Fruit fly (Drosophila melanogaster) whole organism, embryonic: ENCODE measurements around the gene CG42465.
A peak's percentile ranks its signal among the peaks of the same experiment; 100 is the strongest.

Source experiments
- Awh ChIP-seq: fragments of 200-800 bp; sonication (Bioruptor generic); IDR thresholded peaks from 2 replicates; pipeline ENCODE4, ENCODE4 v1.3.6; 2022; ENCODE audit warnings: missing biosample characterization, missing genetic modification characterization
- CG11398 ChIP-seq: fragments of 200-800 bp; sonication (Bioruptor generic); optimal IDR thresholded peaks from 2 replicates; lab custom pipeline; 2016; ENCODE audit warnings: missing biosample characterization, missing genetic modification characterization
- CG12155 ChIP-seq: fragments of 200-800 bp; sonication (Bioruptor generic); optimal IDR thresholded peaks from 3 replicates; lab custom pipeline; 2016; ENCODE audit warnings: missing biosample characterization, missing genetic modification characterization
- CG12769 ChIP-seq: fragments of 200-800 bp; sonication (Bioruptor generic); optimal IDR thresholded peaks from 2 replicates; lab custom pipeline; 2019; ENCODE audit warnings: missing biosample characterization, mild to moderate bottlenecking, missing genetic modification characterization, moderate library complexity
- CG13287 ChIP-seq: fragments of 200-800 bp; sonication (Bioruptor generic); IDR thresholded peaks from 2 replicates; pipeline ENCODE4 v1.3.6; 2022; ENCODE audit warnings: missing biosample characterization, missing genetic modification characterization; ENCODE audit not compliant: partially characterized antibody
- CG13296 ChIP-seq: fragments of 200-800 bp; sonication (Bioruptor generic); optimal IDR thresholded peaks from 3 replicates; lab custom pipeline; 2018; ENCODE audit warnings: missing biosample characterization, mild to moderate bottlenecking, missing genetic modification characterization
- CG1529 ChIP-seq: fragments of 200-800 bp; sonication (Bioruptor generic); optimal IDR thresholded peaks from 3 replicates; lab custom pipeline; 2018; ENCODE audit warnings: missing biosample characterization, missing genetic modification characterization
- CG1603 ChIP-seq: fragments of 200-800 bp; sonication (Bioruptor generic); optimal IDR thresholded peaks from 2 replicates; lab custom pipeline; 2019; ENCODE audit warnings: missing biosample characterization, mild to moderate bottlenecking, missing genetic modification characterization, moderate library complexity
- CG17912 ChIP-seq: fragments of 200-800 bp; sonication (Bioruptor generic); optimal IDR thresholded peaks from 2 replicates; lab custom pipeline; 2018; ENCODE audit warnings: missing biosample characterization, mild to moderate bottlenecking, missing genetic modification characterization
- CG1792 ChIP-seq: fragments of 200-800 bp; sonication (Bioruptor generic); optimal IDR thresholded peaks from 2 replicates; lab custom pipeline; 2016; ENCODE audit warnings: missing biosample characterization, missing genetic modification characterization
- CG18011 ChIP-seq: fragments of 200-800 bp; sonication (Bioruptor generic); optimal IDR thresholded peaks from 2 replicates; lab custom pipeline; 2017; ENCODE audit warnings: missing biosample characterization, missing genetic modification characterization, mild to moderate bottlenecking, moderate library complexity, missing genotype
- CG18262 ChIP-seq: fragments of 200-800 bp; optimal IDR thresholded peaks from 3 replicates; lab custom pipeline; 2019; ENCODE audit warnings: missing biosample characterization, mild to moderate bottlenecking, missing genetic modification characterization, moderate library complexity
- CG1832 ChIP-seq: fragments of 200-800 bp; sonication (Bioruptor generic); optimal IDR thresholded peaks from 2 replicates; lab custom pipeline; 2017; ENCODE audit warnings: missing biosample characterization, mild to moderate bottlenecking, missing genetic modification characterization, inconsistent platforms
- CG30403 ChIP-seq: fragments of 200-800 bp; sonication (Bioruptor generic); optimal IDR thresholded peaks from 3 replicates; lab custom pipeline; 2016; ENCODE audit warnings: missing biosample characterization, missing genetic modification characterization
- CG30431 ChIP-seq: fragments of 200-800 bp; sonication (Bioruptor generic); optimal IDR thresholded peaks from 2 replicates; lab custom pipeline; 2017; ENCODE audit warnings: missing biosample characterization, missing genetic modification characterization
- CG3847 ChIP-seq: fragments of 200-800 bp; sonication (Bioruptor generic); IDR thresholded peaks from 2 replicates; pipeline ENCODE4 v1.3.6; 2022; ENCODE audit warnings: missing biosample characterization, missing genetic modification characterization
- CG42726 ChIP-seq: fragments of 200-800 bp; sonication (Bioruptor generic); IDR thresholded peaks from 2 replicates; pipeline ENCODE4 v1.3.6; 2022; ENCODE audit warnings: missing biosample characterization, missing genetic modification characterization; ENCODE audit not compliant: partially characterized antibody
- CG6765 ChIP-seq: fragments of 200-800 bp; sonication (Bioruptor generic); optimal IDR thresholded peaks from 3 replicates; lab custom pipeline; 2017; ENCODE audit warnings: missing biosample characterization, mild to moderate bottlenecking, missing genetic modification characterization
- CG6854 ChIP-seq: fragments of 200-800 bp; sonication (Bioruptor generic); optimal IDR thresholded peaks from 3 replicates; lab custom pipeline; 2017; ENCODE audit warnings: missing biosample characterization, mild to moderate bottlenecking, missing genetic modification characterization
- D19B ChIP-seq: fragments of 200-800 bp; sonication (Bioruptor generic); optimal IDR thresholded peaks from 2 replicates; lab custom pipeline; 2017; ENCODE audit warnings: missing biosample characterization, mild to moderate bottlenecking, missing genetic modification characterization
- Deaf1 ChIP-seq: fragments of 200-800 bp; optimal IDR thresholded peaks from 3 replicates; lab custom pipeline; 2019; ENCODE audit warnings: missing biosample characterization, mild to moderate bottlenecking, missing genetic modification characterization, moderate library complexity
- Dfd ChIP-seq, 2 experiments: fragments of >200 bp; optimal IDR thresholded peaks; 2 replicates each; lab custom pipeline; 2017; ENCODE audit warnings: missing biosample characterization in 2 of 2, missing genetic modification characterization in 2 of 2
- Doc2 ChIP-seq: fragments of 200-800 bp; sonication (Bioruptor generic); IDR thresholded peaks from 2 replicates; pipeline ENCODE4 v1.3.6; 2022; ENCODE audit warnings: missing biosample characterization, missing genetic modification characterization
- E2f2 ChIP-seq: fragments of 200-800 bp; sonication (Bioruptor generic); IDR thresholded peaks from 2 replicates; pipeline ENCODE4 v1.3.6; 2022; ENCODE audit warnings: missing biosample characterization, missing genetic modification characterization
- HHEX ChIP-seq: fragments of 200-800 bp; sonication (Bioruptor generic); optimal IDR thresholded peaks from 3 replicates; lab custom pipeline; 2017; ENCODE audit warnings: missing biosample characterization, mild to moderate bottlenecking, missing genetic modification characterization, missing genetic modification reagents
- HmgD ChIP-seq: fragments of 200-800 bp; sonication (Bioruptor generic); optimal IDR thresholded peaks from 3 replicates; lab custom pipeline; 2016; ENCODE audit warnings: missing biosample characterization, missing genetic modification characterization
- NC2α ChIP-seq: fragments of 200-800 bp; sonication (Bioruptor generic); optimal IDR thresholded peaks from 2 replicates; lab custom pipeline; 2016; ENCODE audit warnings: missing biosample characterization, missing genetic modification characterization
- Pdp1 ChIP-seq, 2 experiments: fragments of 200-800 bp; sonication (Bioruptor generic); optimal IDR thresholded peaks; 3 replicates each; lab custom pipeline; 2016; ENCODE audit warnings: missing biosample characterization in 2 of 2, missing genetic modification characterization in 2 of 2, mild to moderate bottlenecking in 1 of 2, moderate library complexity in 1 of 2
- Rfx ChIP-seq: fragments of 200-800 bp; sonication (Bioruptor generic); IDR thresholded peaks from 2 replicates; pipeline ENCODE4 v1.3.6; 2022; ENCODE audit warnings: missing biosample characterization, missing genetic modification characterization
- Rx ChIP-seq: fragments of 200-800 bp; sonication (Bioruptor generic); IDR thresholded peaks from 2 replicates; pipeline ENCODE4 v1.3.6; 2022; ENCODE audit warnings: missing biosample characterization, missing genetic modification characterization
- Trl ChIP-seq, 3 experiments: fragments of >200 bp in 2 of 3; fragments of 200-800 bp in 1 of 3; sonication (Bioruptor generic) in 1 of 3; optimal IDR thresholded peaks; 2 replicates in 1 of 3; 3 replicates in 2 of 3; lab custom pipeline; 2016 to 2017; ENCODE audit warnings: missing biosample characterization in 1 of 3, missing genetic modification characterization in 1 of 3
- cato ChIP-seq: fragments of 200-800 bp; sonication (Bioruptor generic); optimal IDR thresholded peaks from 2 replicates; lab custom pipeline; 2016; ENCODE audit warnings: missing biosample characterization, missing genetic modification characterization, borderline replicate concordance
- chm ChIP-seq: fragments of 200-800 bp; sonication (Bioruptor generic); IDR thresholded peaks from 2 replicates; pipeline ENCODE4 v1.3.6; 2022; ENCODE audit warnings: missing biosample characterization, missing genetic modification characterization
- ci ChIP-seq: fragments of 200-800 bp; sonication (Bioruptor generic); IDR thresholded peaks from 3 replicates; pipeline ENCODE4 v1.3.6; 2022; ENCODE audit warnings: missing biosample characterization, missing genetic modification characterization
- disco-r ChIP-seq: fragments of 200-800 bp; sonication (Bioruptor generic); optimal IDR thresholded peaks from 2 replicates; lab custom pipeline; 2016; ENCODE audit warnings: missing biosample characterization, missing genetic modification characterization
- fu2 ChIP-seq: fragments of 200-800 bp; sonication (Bioruptor generic); optimal IDR thresholded peaks from 2 replicates; lab custom pipeline; 2016; ENCODE audit warnings: missing biosample characterization, missing genetic modification characterization
- gfzf ChIP-seq: fragments of 200-800 bp; sonication (Bioruptor generic); optimal IDR thresholded peaks from 2 replicates; lab custom pipeline; 2016; ENCODE audit warnings: missing biosample characterization, mild to moderate bottlenecking, missing genetic modification characterization, moderate library complexity
- jing ChIP-seq: fragments of 200-800 bp; sonication (Bioruptor generic); optimal IDR thresholded peaks from 2 replicates; lab custom pipeline; 2018; ENCODE audit warnings: missing biosample characterization, mild to moderate bottlenecking, missing genetic modification characterization
- kni ChIP-seq: fragments of 200-800 bp; sonication (Bioruptor generic); optimal IDR thresholded peaks from 3 replicates; lab custom pipeline; 2017; ENCODE audit warnings: mild to moderate bottlenecking, missing biosample characterization, missing genetic modification reagents, missing genetic modification characterization
- pfk ChIP-seq: fragments of 200-800 bp; sonication (Bioruptor generic); optimal IDR thresholded peaks from 2 replicates; lab custom pipeline; 2018; ENCODE audit warnings: missing biosample characterization, mild to moderate bottlenecking, missing genetic modification characterization, moderate library complexity
- phol ChIP-seq: fragments of 200-800 bp; sonication (Bioruptor generic); optimal IDR thresholded peaks from 3 replicates; lab custom pipeline; 2018; ENCODE audit warnings: missing biosample characterization, mild to moderate bottlenecking, missing genetic modification characterization, moderate library complexity
- pros ChIP-seq: fragments of 200-800 bp; sonication (Bioruptor generic); optimal IDR thresholded peaks from 3 replicates; lab custom pipeline; 2019; ENCODE audit warnings: missing biosample characterization, mild to moderate bottlenecking, missing genetic modification characterization, moderate library complexity
- scrt ChIP-seq: fragments of 200-800 bp; sonication (Bioruptor generic); optimal IDR thresholded peaks from 2 replicates; lab custom pipeline; 2018; ENCODE audit warnings: missing biosample characterization, mild to moderate bottlenecking, missing genetic modification characterization, moderate library complexity
- sisA ChIP-seq: fragments of 200-800 bp; sonication (Bioruptor generic); IDR thresholded peaks from 2 replicates; pipeline ENCODE4 v1.3.6; 2022; ENCODE audit warnings: missing biosample characterization, missing genetic modification characterization
- so ChIP-seq: fragments of 200-800 bp; sonication (Bioruptor generic); IDR thresholded peaks from 3 replicates; pipeline ENCODE4 v1.3.6; 2022; ENCODE audit warnings: missing biosample characterization, missing genetic modification characterization
- sug ChIP-seq: fragments of 200-800 bp; optimal IDR thresholded peaks from 2 replicates; lab custom pipeline; 2019; ENCODE audit warnings: missing biosample characterization, mild to moderate bottlenecking, missing genetic modification characterization, moderate library complexity
- trem ChIP-seq: fragments of 200-800 bp; optimal IDR thresholded peaks from 3 replicates; lab custom pipeline; 2019; ENCODE audit warnings: missing biosample characterization, mild to moderate bottlenecking, missing genetic modification characterization, moderate library complexity
- tup ChIP-seq: fragments of 200-800 bp; sonication (Bioruptor generic); optimal IDR thresholded peaks from 2 replicates; lab custom pipeline; 2016; ENCODE audit warnings: missing biosample characterization, mild to moderate bottlenecking, missing genetic modification characterization, moderate library complexity
- unc-4 ChIP-seq: fragments of 200-800 bp; sonication (Bioruptor generic); IDR thresholded peaks from 2 replicates; pipeline ENCODE4 v1.3.6; 2022; ENCODE audit warnings: missing biosample characterization, missing genetic modification characterization; ENCODE audit not compliant: partially characterized antibody
- usp ChIP-seq: fragments of >200 bp; optimal IDR thresholded peaks from 2 replicates; lab custom pipeline; 2017; ENCODE audit warnings: missing biosample characterization, missing genetic modification characterization
- vvl ChIP-seq: fragments of 200-800 bp; sonication (Bioruptor generic); IDR thresholded peaks from 2 replicates; pipeline ENCODE4 v1.3.6; 2022; ENCODE audit warnings: missing biosample characterization, missing genetic modification characterization

Gene CG42465

dm6 chr2L:3656667-3657066 lies 43.3 kb upstream of the CG42465 start, which contains the start of gene for (continued):
- TF ChIP-seq CG13287 (GFP tag; lab: Robert Waterston, UW) = peak; percentile 9; the same call in 1 of the 2 replicates
- TF ChIP-seq cato (GFP tag; lab: Kevin White, UChicago) = no peak
- TF ChIP-seq HHEX (GFP tag; lab: Kevin White, UChicago) = no peak
- TF ChIP-seq pfk (GFP tag; lab: Kevin White, UChicago) = peak; percentile 76
- TF ChIP-seq Doc2 = no peak
- TF ChIP-seq CG42726 (GFP tag; lab: Robert Waterston, UW) = peak; percentile 38; the same call in 1 of the 2 replicates
- peak; percentile 15; the same call in 1 of the 2 replicates for TF ChIP-seq Rfx (GFP tag; lab: Robert Waterston, UW)
- TF ChIP-seq sisA = no peak
- peak; percentile 17; the same call in 1 of the 3 replicates for TF ChIP-seq ci (GFP tag; lab: Robert Waterston, UW)
- TF ChIP-seq Pdp1 (GFP tag; optimal IDR thresholded peaks at IDR 0.05; lab: Kevin White, UChicago) = no peak
- TF ChIP-seq CG1832 (GFP tag; lab: Kevin White, UChicago) = no peak
- TF ChIP-seq CG18011 (GFP tag; lab: Kevin White, UChicago) = no peak
- TF ChIP-seq CG12769 (tag; lab: Kevin White, UChicago) = no peak
- no peak for TF ChIP-seq so (GFP tag; lab: Robert Waterston, UW)
- no peak for TF ChIP-seq sug
- TF ChIP-seq CG11398 (GFP tag; lab: Kevin White, UChicago) = no peak
- no peak for TF ChIP-seq CG6765 (GFP tag; lab: Kevin White, UChicago)
- TF ChIP-seq CG1603 (tag; lab: Kevin White, UChicago) = no peak
- no peak for TF ChIP-seq gfzf (GFP tag; lab: Kevin White, UChicago)
- TF ChIP-seq CG13296 (GFP tag; lab: Kevin White, UChicago) = no peak
- TF ChIP-seq scrt (GFP tag; lab: Kevin White, UChicago) = no peak
- TF ChIP-seq pros (GFP tag; lab: Kevin White, UChicago) = no peak
- TF ChIP-seq CG3847 (GFP tag; lab: Robert Waterston, UW) = no peak
- no peak for TF ChIP-seq CG18262 (tag; lab: Kevin White, UChicago)
- TF ChIP-seq usp (GFP tag; lab: Kevin White, UChicago) = no peak
- TF ChIP-seq chm = peak; percentile 75
- no peak for TF ChIP-seq HmgD (GFP tag; lab: Kevin White, UChicago)
- no peak for TF ChIP-seq Awh (GFP tag; lab: Robert Waterston, UW)
- TF ChIP-seq CG12155 = peak; percentile 93
- no peak for TF ChIP-seq Dfd (GFP tag; optimal IDR thresholded peaks at IDR 0.05; lab: Kevin White, UChicago)
- peak; percentile 32 to 71 for TF ChIP-seq Trl (optimal IDR thresholded peaks at IDR 0.05; lab: Kevin White, UChicago)
- TF ChIP-seq Trl (GFP tag; optimal IDR thresholded peaks at IDR 0.05; lab: Kevin White, UChicago) = no peak
- TF ChIP-seq phol (tag; lab: Kevin White, UChicago) = no peak
- no peak for TF ChIP-seq jing
- TF ChIP-seq E2f2 (GFP tag; lab: Robert Waterston, UW) = no peak
- no peak for TF ChIP-seq CG1792 (GFP tag; lab: Kevin White, UChicago)
- TF ChIP-seq unc-4 (GFP tag; lab: Robert Waterston, UW) = no peak
- peak; percentile 42; the same call in 1 of the 2 replicates for TF ChIP-seq vvl (GFP tag; lab: Robert Waterston, UW)
- TF ChIP-seq trem (tag; lab: Kevin White, UChicago) = no peak
- no peak for TF ChIP-seq NC2α
- TF ChIP-seq tup (GFP tag; lab: Kevin White, UChicago) = no peak
- TF ChIP-seq CG30403 (GFP tag; lab: Kevin White, UChicago) = no peak
- no peak for TF ChIP-seq D19B
- no peak for TF ChIP-seq CG30431 (GFP tag; lab: Kevin White, UChicago)
- no peak for TF ChIP-seq kni (GFP tag; lab: Kevin White, UChicago)
- no peak for TF ChIP-seq CG1529
- TF ChIP-seq Rx (GFP tag; lab: Robert Waterston, UW) = no peak
- TF ChIP-seq CG17912 (GFP tag; lab: Kevin White, UChicago) = no peak
- TF ChIP-seq Deaf1 = no peak
- TF ChIP-seq disco-r (GFP tag; lab: Kevin White, UChicago) = no peak
- no peak for TF ChIP-seq fu2
- no peak for TF ChIP-seq CG6854
